Worm (Caenorhabditis elegans) whole organism, L1 larva: ENCODE measurements around the gene F35H8.1.

Source experiments
- C04F5.9 ChIP-seq: sonication (generic microtip); optimal IDR thresholded peaks from 2 replicates; lab custom pipeline; 2016; ENCODE audit warnings: missing genetic modification characterization, missing compliant biosample characterization
- aly-2 ChIP-seq: fragments of 150-350 bp; optimal IDR thresholded peaks from 2 replicates; lab custom pipeline; 2014; ENCODE audit warnings: missing biosample characterization, missing genetic modification characterization
- ceh-82 ChIP-seq, 3 experiments: fragments of 150-350 bp in 1 of 3; sonication (generic microtip) in 2 of 3; optimal IDR thresholded peaks; 2 replicates each; lab custom pipeline; 2014 to 2017; ENCODE audit warnings: missing biosample characterization in 3 of 3, missing genetic modification characterization in 3 of 3
- elt-2 ChIP-seq: sonication (generic microtip); optimal IDR thresholded peaks from 2 replicates; lab custom pipeline; 2016; ENCODE audit warnings: missing genetic modification characterization, mild to moderate bottlenecking, inconsistent platforms, missing compliant biosample characterization, missing genetic modification reagents
- fkh-10 ChIP-seq: sonication (generic microtip); optimal IDR thresholded peaks from 2 replicates; lab custom pipeline; 2017; ENCODE audit warnings: missing biosample characterization, missing genetic modification reagents, missing genetic modification characterization
- lsy-2 ChIP-seq, 2 experiments: fragments of 150-350 bp; optimal IDR thresholded peaks; 2 replicates each; lab custom pipeline; 2014; ENCODE audit warnings: missing biosample characterization in 2 of 2, missing genetic modification characterization in 2 of 2
- nhr-77 ChIP-seq: fragments of 150-350 bp; optimal IDR thresholded peaks from 2 replicates; lab custom pipeline; 2014; ENCODE audit warnings: missing biosample characterization, missing genetic modification characterization
- snpc-4 ChIP-seq: fragments of 150-350 bp; optimal IDR thresholded peaks from 2 replicates; lab custom pipeline; 2014; ENCODE audit warnings: missing biosample characterization, missing genetic modification characterization
- swsn-7 ChIP-seq: sonication (generic microtip); optimal IDR thresholded peaks from 2 replicates; lab custom pipeline; 2016; ENCODE audit warnings: missing genetic modification characterization, missing compliant biosample characterization
- unc-30 ChIP-seq: sonication (generic microtip); optimal IDR thresholded peaks from 2 replicates; lab custom pipeline; 2017; ENCODE audit warnings: missing biosample characterization, missing genetic modification characterization
- unc-62 ChIP-seq: fragments of 150-350 bp; optimal IDR thresholded peaks from 2 replicates; lab custom pipeline; 2014; ENCODE audit warnings: missing biosample characterization, missing genetic modification reagents, missing genetic modification characterization
- ztf-4 ChIP-seq: fragments of 150-350 bp; optimal IDR thresholded peaks from 2 replicates; lab custom pipeline; 2014; ENCODE audit warnings: missing biosample characterization, missing genetic modification characterization

ce11 chrII:9594924-9595323 is 41.8 kb upstream of the F35H8.1 start, which contains the start of gene E02H1.5:
- TF ChIP-seq C04F5.9 = no peak
- no peak for TF ChIP-seq snpc-4
- TF ChIP-seq unc-62 = no peak
- no peak for TF ChIP-seq fkh-10
- no peak for TF ChIP-seq lsy-2 (tag; optimal IDR thresholded peaks at IDR 0.05; lab: Kevin White, UChicago)
- no peak for TF ChIP-seq ztf-4 (tag; lab: Kevin White, UChicago)
- no peak for TF ChIP-seq ceh-82 (tag; optimal IDR thresholded peaks at IDR 0.05; lab: Kevin White, UChicago)
- no peak for TF ChIP-seq swsn-7 (tag; lab: Kevin White, UChicago)
- no peak for TF ChIP-seq aly-2
- TF ChIP-seq nhr-77 (tag; lab: Kevin White, UChicago) = no peak
- no peak for TF ChIP-seq unc-30 (tag; lab: Kevin White, UChicago)
- TF ChIP-seq elt-2 (tag; lab: Kevin White, UChicago) = no peak
